Worm (Caenorhabditis elegans) whole organism, L4/young adult: ENCODE data around the gene K01D12.8.

Experiments used
- W03F9.2 ChIP-seq: fragments of 150-350 bp; optimal IDR thresholded peaks from 2 replicates; lab custom pipeline; 2014; ENCODE audit warnings: missing biosample characterization, missing genetic modification characterization
- him-1 ChIP-seq: sonication (generic microtip); optimal IDR thresholded peaks from 2 replicates; lab custom pipeline; 2016; ENCODE audit warnings: missing genotype, missing genetic modification reagents, missing genetic modification characterization, missing compliant biosample characterization

ce11 chrV:12413651-12414114 lies 11.2 kb downstream of the K01D12.8 start, which contains the start of gene cdr-6:
- TF ChIP-seq W03F9.2 (tag; lab: Kevin White, UChicago) (no peak), him-1 (tag; lab: Kevin White, UChicago) (no peak)
